Worm (Caenorhabditis elegans): ENCODE data around the gene C07A9.12.

C07A9.12 gene

DNA sequence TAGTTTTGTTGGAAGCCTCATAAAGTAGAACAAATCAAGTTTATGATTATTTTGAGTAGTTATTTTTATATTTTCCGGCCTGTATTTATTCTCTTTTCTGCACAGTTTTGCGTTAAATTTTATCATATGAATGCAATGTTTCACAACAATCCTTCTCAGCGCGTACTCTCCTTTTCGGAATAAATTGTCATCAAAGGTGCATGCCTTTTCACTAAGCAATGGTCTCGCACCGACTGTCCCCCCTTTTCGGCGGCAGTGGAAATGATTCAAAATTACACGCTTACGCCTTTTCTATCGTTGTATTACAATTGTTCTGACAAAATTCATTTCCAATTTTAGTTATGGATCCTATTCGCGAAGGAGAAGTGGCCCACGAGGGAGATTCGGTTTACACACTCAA lies 19.8 kb upstream of the C07A9.12 start, which contains the start of the genes iff-1 and cdk-1:
Gene iff-1 (minus strand): TSS at position 61 of the 400 bp plus-strand sequence.
Gene cdk-1 (plus strand): TSS at position 340 of the 400 bp plus-strand sequence.
- no peak for TF ChIP-seq nhr-11 (tag; optimal IDR thresholded peaks at IDR 0.05)
- TF ChIP-seq ceh-63 (GFP tag; optimal IDR thresholded peaks at IDR 0.05) = no peak
- no peak for TF ChIP-seq nhr-90 (tag; optimal IDR thresholded peaks at IDR 0.05; ENCODE audit: poor library complexity)
- TF ChIP-seq irx-1 (tag; optimal IDR thresholded peaks at IDR 0.05) = no peak
- TF ChIP-seq nhr-28 (tag; optimal IDR thresholded peaks at IDR 0.05) = no peak
- TF ChIP-seq rnt-1 (tag; optimal IDR thresholded peaks at IDR 0.05) = peak; percentile 43
- no peak for TF ChIP-seq sox-4 (tag; optimal IDR thresholded peaks at IDR 0.05)
- peak; percentile 0 for TF ChIP-seq tbx-2 (tag; optimal IDR thresholded peaks at IDR 0.05)
- TF ChIP-seq unc-130 (tag; optimal IDR thresholded peaks at IDR 0.05) = no peak
- TF ChIP-seq mef-2 (tag; optimal IDR thresholded peaks at IDR 0.05) = no peak
- no peak for TF ChIP-seq vab-15 (tag; optimal IDR thresholded peaks at IDR 0.05)
- TF ChIP-seq pax-3 (tag; optimal IDR thresholded peaks at IDR 0.05) = no peak
- no peak for TF ChIP-seq isw-1 (GFP tag; IDR thresholded peaks at IDR 0.05)
- TF ChIP-seq ceh-82 (tag; optimal IDR thresholded peaks at IDR 0.05) = peak in 1 of 3 experiments; percentile 47
- TF ChIP-seq lir-3 (tag; optimal IDR thresholded peaks at IDR 0.05; ENCODE audit: poor library complexity) = no peak
- peak; percentile 7 for TF ChIP-seq nhr-47 (tag; optimal IDR thresholded peaks at IDR 0.05)
- no peak for TF ChIP-seq F16B12.6 (tag; optimal IDR thresholded peaks at IDR 0.05)
- no peak for TF ChIP-seq lin-13 (GFP tag; optimal IDR thresholded peaks at IDR 0.05)
- TF ChIP-seq egl-13 (tag; optimal IDR thresholded peaks at IDR 0.05) = no peak
- TF ChIP-seq lin-39 (tag; optimal IDR thresholded peaks at IDR 0.05) = no peak
- TF ChIP-seq nhr-19 (GFP tag; conservative IDR thresholded peaks at IDR 0.05) = no peak
- TF ChIP-seq lin-35 (GFP tag; optimal IDR thresholded peaks at IDR 0.05) = peak; percentile 82 to 94
- no peak for TF ChIP-seq hlh-17 (GFP tag; optimal IDR thresholded peaks at IDR 0.05; ENCODE audit: borderline replicate concordance)
- TF ChIP-seq nhr-237 (tag; optimal IDR thresholded peaks at IDR 0.05) = no peak
- no peak for TF ChIP-seq aha-1 (tag; optimal IDR thresholded peaks at IDR 0.05)
- no peak for TF ChIP-seq pag-3 (tag; optimal IDR thresholded peaks at IDR 0.05; ENCODE audit: borderline replicate concordance, insufficient read depth)
- peak; percentile 8 for TF ChIP-seq xbp-1 (tag; optimal IDR thresholded peaks at IDR 0.05)
- TF ChIP-seq ztf-4 (tag; optimal IDR thresholded peaks at IDR 0.05) = no peak
- TF ChIP-seq nhr-76 (tag; optimal IDR thresholded peaks at IDR 0.05) = no peak
- peak; percentile 30 for TF ChIP-seq lin-15B (tag; optimal IDR thresholded peaks at IDR 0.05)
- no peak for TF ChIP-seq unc-86 (tag; optimal IDR thresholded peaks at IDR 0.05)
- no peak for TF ChIP-seq fkh-8 (tag; optimal IDR thresholded peaks at IDR 0.05)
- TF ChIP-seq hpl-2 (GFP tag; optimal IDR thresholded peaks at IDR 0.05) = no peak
- no peak for TF ChIP-seq mep-1 (tag; optimal IDR thresholded peaks at IDR 0.05)
- no peak for TF ChIP-seq Y116A8C.19 (tag; optimal IDR thresholded peaks at IDR 0.05; ENCODE audit: borderline replicate concordance)
- no peak for TF ChIP-seq elt-3 (tag; optimal IDR thresholded peaks at IDR 0.05)
- TF ChIP-seq efl-1 (optimal IDR thresholded peaks at IDR 0.05) = peak; percentile 87 to 95
- peak; percentile 89 to 98 for TF ChIP-seq efl-1 (GFP tag; optimal IDR thresholded peaks at IDR 0.05 in 1 of 2)
- TF ChIP-seq pqm-1 (tag; optimal IDR thresholded peaks at IDR 0.05) = no peak
- no peak for TF ChIP-seq aly-2 (tag; optimal IDR thresholded peaks at IDR 0.05)
- no peak for TF ChIP-seq ceh-8 (GFP tag; optimal IDR thresholded peaks at IDR 0.05)
- peak; percentile 83 for TF ChIP-seq skn-1 (tag; optimal IDR thresholded peaks at IDR 0.05)
- peak; percentile 57 to 82 for TF ChIP-seq lsy-2 (tag; optimal IDR thresholded peaks at IDR 0.05)
- TF ChIP-seq nhr-85 (tag) = peak; percentile 56
- no peak for TF ChIP-seq efl-3 (GFP tag; optimal IDR thresholded peaks at IDR 0.05)
- TF ChIP-seq nhr-20 (tag; optimal IDR thresholded peaks at IDR 0.05) = no peak
- TF ChIP-seq C04F5.9 (tag; optimal IDR thresholded peaks at IDR 0.05) = no peak
- TF ChIP-seq unc-98 (GFP tag; IDR thresholded peaks at IDR 0.05) = no peak
- no peak for TF ChIP-seq C34B4.2 (tag; optimal IDR thresholded peaks at IDR 0.05)
- TF ChIP-seq dpl-1 (GFP tag; optimal IDR thresholded peaks at IDR 0.05) = peak; percentile 79 to 90 (median 86)
- no peak for TF ChIP-seq hlh-4 (tag; optimal IDR thresholded peaks at IDR 0.05)
- peak; percentile 2 for TF ChIP-seq swsn-7 (tag; optimal IDR thresholded peaks at IDR 0.05)
- no peak for TF ChIP-seq ets-5 (GFP tag; IDR thresholded peaks at IDR 0.05)
- no peak for TF ChIP-seq ama-1 (optimal IDR thresholded peaks at IDR 0.05)
